Fruit fly (Drosophila melanogaster): Measurements from ENCODE around the gene CG33290.

The CG33290 gene

DNA sequence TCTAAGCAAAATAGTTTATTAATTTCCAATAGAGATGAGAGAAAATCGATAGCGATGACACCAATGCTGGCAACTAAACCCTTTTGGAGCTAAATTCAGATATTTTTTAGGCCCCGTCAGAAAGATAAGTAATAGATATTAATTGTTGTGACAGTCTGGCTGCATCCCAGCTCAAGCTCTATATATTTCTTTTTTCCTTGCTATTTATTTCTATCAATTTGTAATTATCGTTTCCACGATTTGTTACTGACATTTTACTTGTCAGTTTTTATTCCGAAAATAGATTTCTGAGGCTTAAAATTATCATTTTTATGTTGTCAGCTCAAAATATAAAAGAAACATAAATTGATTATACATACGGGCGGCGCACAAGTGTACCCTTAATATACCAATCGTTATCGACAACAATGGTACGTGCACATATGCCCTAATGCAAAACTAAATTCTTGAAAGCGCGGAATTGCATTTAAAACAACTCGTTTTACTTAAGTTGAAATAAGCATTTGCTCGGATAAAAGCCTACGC lies 26.8 kb downstream of the CG33290 start, which contains the start of the genes CRIF and SMC5 (continued):
- TF ChIP-seq NK7.1 (GFP tag; optimal IDR thresholded peaks at IDR 0.05) (peak; percentile 52), Rx (GFP tag; IDR thresholded peaks at IDR 0.05) (no peak), Lhr (GFP tag; optimal IDR thresholded peaks at IDR 0.05) (peak; percentile 24), danr (GFP tag; IDR thresholded peaks at IDR 0.05) (no peak), vnd (GFP tag; IDR thresholded peaks at IDR 0.05; ENCODE audit: partially characterized antibody) (no peak), sob (GFP tag; IDR thresholded peaks at IDR 0.05) (0 out of 2 replicates have a peak, but pooled peaks have one; percentile 47), CG10209 (GFP tag; optimal IDR thresholded peaks at IDR 0.05) (peak; percentile 52), Six4 (GFP tag; optimal IDR thresholded peaks at IDR 0.05) (peak; percentile 51), CG3995 (GFP tag; optimal IDR thresholded peaks at IDR 0.05) (peak; percentile 34), org-1 (GFP tag; optimal IDR thresholded peaks at IDR 0.05) (no peak), BEAF-32 (GFP tag; optimal IDR thresholded peaks at IDR 0.05) (peak; percentile 57), HmgD (GFP tag; optimal IDR thresholded peaks at IDR 0.05) (peak; percentile 40), Asciz (GFP tag; optimal IDR thresholded peaks at IDR 0.05) (no peak), CG3065 (GFP tag; optimal IDR thresholded peaks at IDR 0.05) (peak; percentile 9), Bgb (GFP tag; IDR thresholded peaks at IDR 0.05; ENCODE audit: partially characterized antibody) (no peak), CG1529 (GFP tag; optimal IDR thresholded peaks at IDR 0.05) (no peak), dimm (GFP tag; IDR thresholded peaks at IDR 0.05) (no peak), zfh1 (GFP tag; IDR thresholded peaks at IDR 0.05) (peak; percentile 52; the same call in 1 of the 3 replicates), ems (GFP tag; optimal IDR thresholded peaks at IDR 0.05) (peak; percentile 30), CG31224 (GFP tag; IDR thresholded peaks at IDR 0.05) (no peak), CG8290 (GFP tag; optimal IDR thresholded peaks at IDR 0.05) (peak; percentile 70), CG8290 (tag; optimal IDR thresholded peaks at IDR 0.05) (no peak), CG12744 (GFP tag; optimal IDR thresholded peaks at IDR 0.05) (peak; percentile 14), nau (GFP tag; optimal IDR thresholded peaks at IDR 0.05) (no peak), dan (GFP tag; IDR thresholded peaks at IDR 0.05) (no peak), CG12299 (tag; optimal IDR thresholded peaks at IDR 0.05) (peak; percentile 57), CG15514 (GFP tag; optimal IDR thresholded peaks at IDR 0.05) (peak; percentile 55), crp (GFP tag; optimal IDR thresholded peaks at IDR 0.05) (peak in 1 of 2 experiments; percentile 5), CG30431 (GFP tag; optimal IDR thresholded peaks at IDR 0.05) (peak; percentile 12), ranshi (GFP tag; IDR thresholded peaks at IDR 0.05) (no peak; the same call in 1 of the 2 replicates), pb (GFP tag; optimal IDR thresholded peaks at IDR 0.05) (no peak), pho (GFP tag; optimal IDR thresholded peaks at IDR 0.05) (peak; percentile 76), CG31441 (GFP tag; IDR thresholded peaks at IDR 0.05) (no peak; the same call in 1 of the 2 replicates), Ssrp (tag; optimal IDR thresholded peaks at IDR 0.05) (peak; percentile 73), CG9876 (GFP tag; optimal IDR thresholded peaks at IDR 0.05) (peak; percentile 48), Doc2 (GFP tag; IDR thresholded peaks at IDR 0.05) (no peak), CG3281 (GFP tag; optimal IDR thresholded peaks at IDR 0.05) (peak; percentile 64), peb (GFP tag; IDR thresholded peaks at IDR 0.05) (no peak), tll (GFP tag; optimal IDR thresholded peaks at IDR 0.05) (peak in 1 of 2 experiments; percentile 59), Oaz (GFP tag; IDR thresholded peaks at IDR 0.05) (no peak), CG10979 (tag; optimal IDR thresholded peaks at IDR 0.05) (peak; percentile 62), CG11504 (tag; optimal IDR thresholded peaks at IDR 0.05) (no peak), CG10654 (GFP tag; optimal IDR thresholded peaks at IDR 0.05) (peak; percentile 42), ewg (GFP tag; optimal IDR thresholded peaks at IDR 0.05) (no peak), unc-4 (GFP tag; IDR thresholded peaks at IDR 0.05; ENCODE audit: partially characterized antibody) (no peak), jumu (GFP tag; optimal IDR thresholded peaks at IDR 0.05) (peak; percentile 50), nerfin-2 (GFP tag; IDR thresholded peaks at IDR 0.05; ENCODE audit: partially characterized antibody) (no peak), CG34422 (GFP tag; IDR thresholded peaks at IDR 0.05) (0 out of 3 replicates have a peak, but pooled peaks have one; percentile 58), CG10959 (GFP tag; IDR thresholded peaks at IDR 0.05) (no peak), CG17568 (GFP tag; optimal IDR thresholded peaks at IDR 0.05) (no peak)

Data from whole organism, embryonic.